Worm (Caenorhabditis elegans) whole organism, L4 larva: ENCODE measurements around the gene mif-2.

Experiments used
- F26F4.8 ChIP-seq: fragments of 200-800 bp; sonication (Bioruptor generic); conservative IDR thresholded peaks from 2 replicates; pipeline ENCODE4 v1.3.6; 2022; ENCODE audit warnings: missing genetic modification characterization, missing compliant biosample characterization
- F44E2.7 ChIP-seq: fragments of 200-800 bp; sonication (Bioruptor generic); IDR thresholded peaks from 2 replicates; pipeline ENCODE4 v2.1.2; 2022; ENCODE audit warnings: missing genetic modification characterization, missing compliant biosample characterization
- Y48G9A.11 ChIP-seq: fragments of 200-800 bp; sonication (Bioruptor generic); IDR thresholded peaks from 2 replicates; pipeline ENCODE4 v1.3.6; 2022; ENCODE audit warnings: missing genetic modification reagents, missing genetic modification characterization, missing compliant biosample characterization
- Y5F2A.4 ChIP-seq: fragments of 200-800 bp; sonication (Bioruptor generic); optimal IDR thresholded peaks from 2 replicates; lab custom pipeline; 2018; ENCODE audit warnings: mild to moderate bottlenecking, missing genetic modification characterization, missing compliant biosample characterization
- Y75B8A.6 ChIP-seq: fragments of 200-800 bp; sonication (Bioruptor generic); IDR thresholded peaks from 2 replicates; pipeline ENCODE4 v1.3.6; 2022; ENCODE audit warnings: missing genetic modification reagents, missing genetic modification characterization, missing compliant biosample characterization
- aha-1 ChIP-seq: fragments of 150-350 bp; peaks from one replicate; lab custom pipeline; 2014; ENCODE audit warnings: missing biosample characterization, missing genetic modification characterization
- attf-4 ChIP-seq: sonication (generic microtip); optimal IDR thresholded peaks from 3 replicates; lab custom pipeline; 2017; ENCODE audit warnings: missing biosample characterization, missing genetic modification characterization
- ceh-20 ChIP-seq: fragments of 200-800 bp; sonication (Bioruptor generic); IDR thresholded peaks from 2 replicates; pipeline ENCODE4 v1.3.6; 2022; ENCODE audit warnings: missing genetic modification reagents, missing genetic modification characterization, missing compliant biosample characterization
- ces-1 ChIP-seq: fragments of 150-350 bp; sonication (generic microtip); optimal IDR thresholded peaks from 4 replicates; lab custom pipeline; 2014; ENCODE audit warnings: missing biosample characterization, missing genetic modification reagents, missing genetic modification characterization
- ctbp-1 ChIP-seq: fragments of 200-800 bp; sonication (Bioruptor generic); IDR thresholded peaks from 2 replicates; pipeline ENCODE4 v1.3.6; 2022; ENCODE audit warnings: missing genetic modification reagents, missing genetic modification characterization, missing compliant biosample characterization
- dmd-6 ChIP-seq: fragments of 200-800 bp; sonication (Bioruptor generic); IDR thresholded peaks from 2 replicates; pipeline ENCODE4 v1.3.6; 2022; ENCODE audit warnings: missing genetic modification reagents, missing genetic modification characterization, missing compliant biosample characterization
- dpl-1 ChIP-seq: fragments of 150-350 bp; optimal IDR thresholded peaks from 2 replicates; lab custom pipeline; 2014; ENCODE audit warnings: missing biosample characterization, missing genetic modification reagents, missing genetic modification characterization
- duxl-1 ChIP-seq: sonication (generic microtip); optimal IDR thresholded peaks from 2 replicates; lab custom pipeline; 2016; ENCODE audit warnings: mild to moderate bottlenecking, missing genetic modification characterization, moderate library complexity, missing compliant biosample characterization; ENCODE audit not compliant: poor library complexity
- egl-27 ChIP-seq: sonication (generic microtip); optimal IDR thresholded peaks from 3 replicates; lab custom pipeline; 2017; ENCODE audit warnings: missing biosample characterization, missing genetic modification reagents, missing genetic modification characterization
- egl-43 ChIP-seq: fragments of 200-800 bp; sonication (Bioruptor generic); IDR thresholded peaks from 2 replicates; pipeline ENCODE4 v1.3.6; 2022; ENCODE audit warnings: missing genetic modification reagents, missing genetic modification characterization, missing compliant biosample characterization
- fos-1 ChIP-seq: fragments of 150-350 bp; optimal IDR thresholded peaks from 2 replicates; lab custom pipeline; 2014; ENCODE audit warnings: missing biosample characterization, missing genetic modification characterization
- gei-8 ChIP-seq: fragments of 200-800 bp; sonication (Bioruptor generic); optimal IDR thresholded peaks from 2 replicates; lab custom pipeline; 2018; ENCODE audit warnings: mild to moderate bottlenecking, missing genetic modification characterization, missing compliant biosample characterization
- hlh-11 ChIP-seq: fragments of 200-800 bp; sonication (Bioruptor generic); optimal IDR thresholded peaks from 2 replicates; lab custom pipeline; 2018; ENCODE audit warnings: mild to moderate bottlenecking, missing genetic modification characterization, missing compliant biosample characterization
- lin-1 ChIP-seq: fragments of 200-800 bp; sonication (Bioruptor generic); IDR thresholded peaks from 2 replicates; pipeline ENCODE4 v1.3.6; 2022; ENCODE audit warnings: missing genetic modification reagents, missing genetic modification characterization, missing compliant biosample characterization
- lsy-2 ChIP-seq, 2 experiments: fragments of 150-350 bp in 1 of 2; sonication (generic microtip) in 1 of 2; optimal IDR thresholded peaks; 2 replicates each; lab custom pipeline; 2014 to 2017; ENCODE audit warnings: missing biosample characterization in 2 of 2, missing genetic modification characterization in 2 of 2
- mdt-29 ChIP-seq: fragments of 200-800 bp; sonication (Bioruptor generic); IDR thresholded peaks from 2 replicates; pipeline ENCODE4 v1.3.6; 2022; ENCODE audit warnings: missing genetic modification reagents, missing genetic modification characterization, missing compliant biosample characterization
- nhr-102 ChIP-seq: sonication (generic microtip); optimal IDR thresholded peaks from 2 replicates; lab custom pipeline; 2016; ENCODE audit warnings: mild to moderate bottlenecking, missing genetic modification characterization, moderate library complexity, missing compliant biosample characterization
- nhr-237 ChIP-seq: sonication (generic microtip); optimal IDR thresholded peaks from 2 replicates; lab custom pipeline; 2017; ENCODE audit warnings: missing biosample characterization, missing genetic modification characterization
- nhr-76 ChIP-seq: fragments of 150-350 bp; optimal IDR thresholded peaks from 2 replicates; lab custom pipeline; 2014; ENCODE audit warnings: missing biosample characterization, missing genetic modification characterization
- saeg-2 ChIP-seq: fragments of 200-800 bp; sonication (Bioruptor generic); IDR thresholded peaks from 2 replicates; pipeline ENCODE4 v1.3.6; 2022; ENCODE audit warnings: missing genetic modification reagents, missing genetic modification characterization, missing compliant biosample characterization
- snpc-1.2 ChIP-seq: fragments of 200-800 bp; sonication (Bioruptor generic); IDR thresholded peaks from 2 replicates; pipeline ENCODE4 v1.3.6; 2022; ENCODE audit warnings: missing genetic modification reagents, missing genetic modification characterization, missing compliant biosample characterization
- unc-130 ChIP-seq: sonication (generic microtip); optimal IDR thresholded peaks from 2 replicates; lab custom pipeline; 2016; ENCODE audit warnings: missing genetic modification reagents, missing genetic modification characterization, missing compliant biosample characterization
- unc-39 ChIP-seq: sonication (generic microtip); optimal IDR thresholded peaks from 2 replicates; lab custom pipeline; 2017; ENCODE audit warnings: missing biosample characterization, missing genetic modification characterization
- unc-62 ChIP-seq, 3 experiments: fragments of 150-350 bp in 1 of 3; sonication (generic microtip); optimal IDR thresholded peaks in 2 of 3; peaks in 1 of 3; 1 replicate in 1 of 3; 2 replicates in 2 of 3; lab custom pipeline; 2014 to 2017; ENCODE audit warnings: missing biosample characterization in 3 of 3, missing genetic modification characterization in 3 of 3, missing genetic modification reagents in 3 of 3, missing genotype in 1 of 3
- zfp-2 ChIP-seq: sonication (generic microtip); optimal IDR thresholded peaks from 2 replicates; lab custom pipeline; 2016; ENCODE audit warnings: mild to moderate bottlenecking, missing genetic modification characterization, missing compliant biosample characterization
- zip-11 ChIP-seq: fragments of 200-800 bp; sonication (Bioruptor generic); IDR thresholded peaks from 2 replicates; pipeline ENCODE4 v1.3.6; 2022; ENCODE audit warnings: missing genetic modification characterization, missing compliant biosample characterization

The mif-2 gene

DNA sequence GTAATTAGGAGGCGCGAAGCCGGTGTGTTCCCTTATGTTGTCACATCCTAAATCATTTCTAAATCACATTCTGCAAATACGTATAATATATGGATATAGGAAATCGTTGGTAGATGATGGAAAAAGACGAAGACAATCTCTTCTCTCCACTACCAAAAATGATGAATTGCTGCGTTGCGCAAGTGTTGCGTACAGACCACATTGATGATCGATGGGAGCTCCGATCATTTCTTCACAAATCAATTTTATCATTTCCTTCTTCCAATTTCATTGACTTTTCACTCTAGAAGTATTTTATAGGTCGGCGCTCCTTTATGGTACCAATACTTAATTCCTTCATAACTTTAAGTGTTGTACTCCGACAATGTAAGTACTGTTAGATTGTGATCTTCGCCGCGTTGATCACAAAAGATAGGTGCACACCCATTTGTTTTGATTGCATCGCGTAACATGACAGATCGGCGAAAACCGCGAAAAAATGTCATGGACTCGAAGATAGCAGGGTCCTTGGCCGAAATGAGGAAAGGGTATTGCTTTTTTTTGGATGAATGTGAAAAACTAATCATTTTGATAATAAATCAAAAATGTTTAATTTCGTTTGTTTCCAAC lies 28.6 kb downstream of the mif-2 start:
- no peak for TF ChIP-seq nhr-237 (tag; lab: Kevin White, UChicago)
- TF ChIP-seq zfp-2, result no peak
- TF ChIP-seq lsy-2 (tag; optimal IDR thresholded peaks at IDR 0.05; lab: Kevin White, UChicago), result no peak
- no peak for TF ChIP-seq attf-4 (tag; lab: Kevin White, UChicago)
- no peak for TF ChIP-seq saeg-2 (GFP tag; lab: Robert Waterston, UW)
- TF ChIP-seq lin-1 (GFP tag; lab: Robert Waterston, UW), result no peak
- TF ChIP-seq mdt-29 (GFP tag; lab: Robert Waterston, UW), result no peak
- TF ChIP-seq F26F4.8 (GFP tag; lab: Robert Waterston, UW), result no peak

DNA sequence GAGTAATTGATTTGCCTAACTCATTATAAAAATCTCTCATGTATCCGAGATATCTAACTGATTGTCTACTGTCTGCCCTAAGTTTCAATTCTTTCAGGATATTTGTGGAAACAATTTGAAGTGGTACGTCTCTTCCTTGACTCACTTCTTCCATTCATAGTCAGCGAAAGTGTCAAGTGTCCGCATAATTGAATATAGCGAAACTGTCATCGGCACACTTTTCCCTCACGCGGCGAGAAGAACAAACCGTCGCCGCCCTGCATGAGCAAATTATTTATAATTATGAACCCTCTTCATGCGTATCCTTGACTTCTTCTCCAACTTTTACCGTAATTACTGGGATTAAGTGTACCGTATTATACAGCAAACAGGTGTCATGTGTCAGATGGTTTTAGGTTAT lies 29.7 kb downstream of the mif-2 start:
- TF ChIP-seq F44E2.7 (GFP tag; lab: Robert Waterston, UW) (no peak), Y5F2A.4 (GFP tag; lab: Kevin White, UChicago) (no peak), snpc-1.2 (GFP tag; lab: Robert Waterston, UW) (no peak), saeg-2 (GFP tag; lab: Robert Waterston, UW) (no peak), gei-8 (GFP tag; lab: Kevin White, UChicago) (no peak)
- TF ChIP-seq, all 104 proteins: peak for 0

DNA sequence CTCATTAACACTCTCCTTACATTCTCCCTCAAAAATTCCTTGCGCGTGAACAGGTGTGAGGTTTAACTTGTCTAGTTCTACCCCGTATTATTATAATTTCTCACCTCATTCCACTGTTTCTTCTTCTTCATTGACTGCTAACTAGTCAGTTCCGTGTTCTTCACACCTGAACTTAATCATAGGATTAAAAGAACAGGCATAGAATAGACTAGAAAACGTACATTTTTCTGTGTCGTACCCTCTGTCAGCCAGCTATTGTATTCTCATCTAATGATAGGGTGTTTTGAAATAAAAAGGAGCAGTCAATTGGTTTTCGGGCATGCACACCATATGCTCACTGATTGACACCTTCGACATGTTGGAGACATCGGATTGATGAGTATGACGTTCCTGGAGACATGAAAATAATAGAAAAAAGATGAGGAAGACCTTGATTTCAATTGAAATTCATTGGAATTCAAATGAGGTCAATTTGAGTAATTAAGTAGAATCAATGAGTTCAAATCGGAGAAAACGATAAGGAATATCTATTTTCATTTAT lies 30.8 kb downstream of the mif-2 start:
- no peak for TF ChIP-seq ceh-20
- no peak for TF ChIP-seq mdt-29 (GFP tag; lab: Robert Waterston, UW)
- TF ChIP-seq nhr-102 (tag; lab: Kevin White, UChicago), result no peak
- no peak for TF ChIP-seq hlh-11 (tag; lab: Kevin White, UChicago)
- no peak for TF ChIP-seq unc-39 (tag; lab: Kevin White, UChicago)
- TF ChIP-seq nhr-76 (tag; lab: Kevin White, UChicago), result no peak
- TF ChIP-seq dpl-1 (GFP tag; lab: Kevin White, UChicago), result no peak
- TF ChIP-seq, all 104 proteins: peak for 0

- no peak for TF ChIP-seq F44E2.7 (GFP tag; lab: Robert Waterston, UW)
- TF ChIP-seq unc-130 (GFP tag; lab: Kevin White, UChicago), result no peak
- no peak for TF ChIP-seq unc-39 (tag; lab: Kevin White, UChicago)
- TF ChIP-seq Y48G9A.11 (GFP tag; lab: Robert Waterston, UW), result no peak
- no peak for TF ChIP-seq egl-27 (tag; lab: Kevin White, UChicago)
- TF ChIP-seq fos-1 (tag; lab: Kevin White, UChicago), result no peak
- TF ChIP-seq hlh-11 (tag; lab: Kevin White, UChicago), result no peak
- TF ChIP-seq dmd-6 (GFP tag; lab: Robert Waterston, UW), result no peak
These were observed 31.4 kb downstream of the mif-2 start for ce11 chrV:11946818-11947217.

ce11 chrV:11945429-11945828 lies 32.8 kb downstream of the mif-2 start:
- no peak for TF ChIP-seq egl-43
- TF ChIP-seq zip-11 (GFP tag; lab: Robert Waterston, UW), result no peak
- TF ChIP-seq aha-1 (tag; lab: Kevin White, UChicago), result peak; percentile 94

DNA sequence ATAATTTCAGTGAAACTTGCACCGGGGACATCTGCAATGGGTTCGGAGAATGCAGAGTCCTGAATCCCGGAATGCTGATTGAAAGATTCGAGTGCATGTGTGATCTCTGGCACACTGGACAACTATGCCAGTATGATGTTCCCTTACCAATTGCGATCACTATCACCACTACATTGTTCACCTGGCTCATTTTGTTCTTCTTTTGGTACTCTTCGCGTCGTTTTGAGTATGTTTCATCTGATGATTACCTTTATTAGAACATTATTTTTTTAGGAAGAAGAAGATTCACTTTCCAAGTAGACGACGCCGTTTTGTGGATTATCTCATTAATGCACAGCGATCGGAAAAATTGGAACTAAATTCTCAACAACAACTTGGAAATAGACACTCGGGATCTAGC lies 34.5 kb downstream of the mif-2 start:
- TF ChIP-seq Y75B8A.6 (GFP tag; lab: Robert Waterston, UW) (no peak), aha-1 (tag; lab: Kevin White, UChicago) (peak; percentile 78), ces-1 (GFP tag; lab: Kevin White, UChicago) (no peak), duxl-1 (tag; lab: Kevin White, UChicago) (no peak), ctbp-1 (GFP tag; lab: Robert Waterston, UW) (no peak), unc-62 (GFP tag; optimal IDR thresholded peaks at IDR 0.05 in 1 of 2; lab: Kevin White, UChicago) (peak in 1 of 2 experiments; percentile 92), unc-62 (tag; optimal IDR thresholded peaks at IDR 0.05; lab: Kevin White, UChicago) (no peak)
